Worm (Caenorhabditis elegans) whole organism, late embryonic: Measurements from ENCODE around the gene Y57E12AR.1.

ENCODE experiments used
- ceh-14 ChIP-seq: sonication (generic microtip); optimal IDR thresholded peaks from 2 replicates; lab custom pipeline; 2016; ENCODE audit warnings: missing genotype, missing genetic modification characterization, missing compliant biosample characterization
- ceh-2 ChIP-seq: sonication (generic microtip); optimal IDR thresholded peaks from 2 replicates; lab custom pipeline; 2016; ENCODE audit warnings: missing genotype, missing genetic modification characterization, missing compliant biosample characterization
- lin-11 ChIP-seq: fragments of 200-800 bp; sonication (Bioruptor generic); optimal IDR thresholded peaks from 2 replicates; lab custom pipeline; 2018; ENCODE audit warnings: mild to moderate bottlenecking, missing genetic modification characterization, missing compliant biosample characterization
- rnt-1 ChIP-seq: sonication (generic microtip); optimal IDR thresholded peaks from 2 replicates; lab custom pipeline; 2016; ENCODE audit warnings: missing genetic modification characterization, missing compliant biosample characterization

DNA sequence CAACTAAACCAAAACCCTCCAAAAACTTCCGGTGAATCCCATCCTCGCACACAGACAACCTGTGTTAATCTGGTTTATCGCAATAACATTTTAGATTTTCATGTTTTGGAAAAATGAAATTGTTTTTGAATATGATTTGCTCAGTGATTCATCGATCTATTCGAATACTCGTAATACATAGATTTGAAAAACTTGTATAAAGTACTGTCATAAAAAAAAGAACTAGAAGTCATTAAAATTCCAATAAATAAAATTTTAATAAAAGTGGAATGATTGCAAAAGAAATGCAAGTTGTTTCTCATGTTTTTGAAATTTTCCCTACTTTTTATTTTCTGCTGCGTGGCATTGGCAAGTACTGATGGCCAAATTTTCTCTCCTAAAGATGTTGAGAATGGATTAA lies 10.5 kb downstream of the Y57E12AR.1 start, which contains the start of gene spig-8:
- no peak for TF ChIP-seq ceh-2 (tag; lab: Kevin White, UChicago)
- no peak for TF ChIP-seq rnt-1
- no peak for TF ChIP-seq ceh-14 (tag; lab: Kevin White, UChicago)
- TF ChIP-seq lin-11 = no peak
